Fruit fly (Drosophila melanogaster) whole organism, embryonic: ENCODE data around the gene Alg11.

ENCODE experiments used
- BtbVII ChIP-seq: fragments of 200-800 bp; sonication (Bioruptor generic); optimal IDR thresholded peaks from 3 replicates; lab custom pipeline; 2017; ENCODE audit warnings: missing biosample characterization, mild to moderate bottlenecking, missing genetic modification characterization
- CG10274 ChIP-seq: fragments of 200-800 bp; sonication (Bioruptor generic); optimal IDR thresholded peaks from 3 replicates; lab custom pipeline; 2017; ENCODE audit warnings: missing biosample characterization, mild to moderate bottlenecking, missing genetic modification characterization
- CG11247 ChIP-seq: fragments of 200-800 bp; sonication (Bioruptor generic); IDR thresholded peaks from 2 replicates; pipeline ENCODE4 v1.3.6; 2022; ENCODE audit warnings: missing biosample characterization, missing genetic modification characterization
- CG11560 ChIP-seq: fragments of 200-800 bp; sonication (Bioruptor generic); IDR thresholded peaks from 3 replicates; pipeline ENCODE4 v1.3.6; 2022; ENCODE audit warnings: missing biosample characterization, missing genetic modification characterization
- CG12071 ChIP-seq: fragments of 200-800 bp; sonication (Bioruptor generic); optimal IDR thresholded peaks from 3 replicates; lab custom pipeline; 2018; ENCODE audit warnings: missing biosample characterization, mild to moderate bottlenecking, missing genetic modification characterization
- CG12659 ChIP-seq: fragments of 200-800 bp; sonication (Bioruptor generic); optimal IDR thresholded peaks from 3 replicates; lab custom pipeline; 2017; ENCODE audit warnings: mild to moderate bottlenecking, missing biosample characterization, missing genetic modification reagents, missing genetic modification characterization
- CG13123 ChIP-seq: fragments of 200-800 bp; sonication (Bioruptor generic); optimal IDR thresholded peaks from 2 replicates; lab custom pipeline; 2016; ENCODE audit warnings: missing biosample characterization, missing genetic modification characterization
- CG15479 ChIP-seq: fragments of 200-800 bp; sonication (Bioruptor generic); optimal IDR thresholded peaks from 3 replicates; lab custom pipeline; 2019; ENCODE audit warnings: missing biosample characterization, mild to moderate bottlenecking, missing genetic modification characterization, moderate library complexity
- CG16813 ChIP-seq: fragments of 200-800 bp; sonication (Bioruptor generic); IDR thresholded peaks from 3 replicates; pipeline ENCODE4 v1.3.6; 2022; ENCODE audit warnings: missing biosample characterization, missing genetic modification characterization; ENCODE audit not compliant: partially characterized antibody
- CG16815 ChIP-seq: fragments of 200-800 bp; sonication (Bioruptor generic); optimal IDR thresholded peaks from 3 replicates; lab custom pipeline; 2017; ENCODE audit warnings: missing biosample characterization, mild to moderate bottlenecking, missing genetic modification characterization
- CG30403 ChIP-seq: fragments of 200-800 bp; sonication (Bioruptor generic); optimal IDR thresholded peaks from 3 replicates; lab custom pipeline; 2016; ENCODE audit warnings: missing biosample characterization, missing genetic modification characterization
- CG32767 ChIP-seq: fragments of 200-800 bp; sonication (Bioruptor generic); IDR thresholded peaks from 2 replicates; pipeline ENCODE4 v1.3.6; 2022; ENCODE audit warnings: missing biosample characterization, missing genetic modification characterization
- CG42726 ChIP-seq: fragments of 200-800 bp; sonication (Bioruptor generic); IDR thresholded peaks from 2 replicates; pipeline ENCODE4 v1.3.6; 2022; ENCODE audit warnings: missing biosample characterization, missing genetic modification characterization; ENCODE audit not compliant: partially characterized antibody
- CG5953 ChIP-seq: fragments of 200-800 bp; sonication (Bioruptor generic); IDR thresholded peaks from 2 replicates; pipeline ENCODE4 v1.3.6; 2022; ENCODE audit warnings: missing biosample characterization, missing genetic modification characterization
- CG6272 ChIP-seq: fragments of 200-800 bp; sonication (Bioruptor generic); IDR thresholded peaks from 2 replicates; pipeline ENCODE4 v1.3.6; 2022; ENCODE audit warnings: missing biosample characterization, missing genetic modification characterization
- CG6654 ChIP-seq: fragments of 200-800 bp; sonication (Bioruptor generic); optimal IDR thresholded peaks from 2 replicates; lab custom pipeline; 2017; ENCODE audit warnings: missing biosample characterization, mild to moderate bottlenecking, missing genetic modification characterization
- CG7745 ChIP-seq: fragments of 200-800 bp; sonication (Bioruptor generic); optimal IDR thresholded peaks from 2 replicates; lab custom pipeline; 2018; ENCODE audit warnings: missing biosample characterization, mild to moderate bottlenecking, missing genetic modification characterization, moderate library complexity
- CG8765 ChIP-seq: fragments of 200-800 bp; sonication (Bioruptor generic); IDR thresholded peaks from 2 replicates; pipeline ENCODE4 v1.3.6; 2022; ENCODE audit warnings: missing biosample characterization, missing genetic modification characterization
- CG9727 ChIP-seq: fragments of 200-800 bp; sonication (Bioruptor generic); optimal IDR thresholded peaks from 3 replicates; lab custom pipeline; 2017; ENCODE audit warnings: missing biosample characterization, mild to moderate bottlenecking, missing genetic modification characterization
- CG9876 ChIP-seq: fragments of 200-800 bp; sonication (Bioruptor generic); optimal IDR thresholded peaks from 2 replicates; lab custom pipeline; 2016; ENCODE audit warnings: missing biosample characterization, missing genetic modification characterization
- Camta ChIP-seq: fragments of 200-800 bp; sonication (Bioruptor generic); optimal IDR thresholded peaks from 2 replicates; lab custom pipeline; 2016; ENCODE audit warnings: missing biosample characterization, missing genetic modification characterization
- D19B ChIP-seq: fragments of 200-800 bp; sonication (Bioruptor generic); optimal IDR thresholded peaks from 2 replicates; lab custom pipeline; 2017; ENCODE audit warnings: missing biosample characterization, mild to moderate bottlenecking, missing genetic modification characterization
- Dip2 ChIP-seq: fragments of 200-800 bp; sonication (Bioruptor generic); IDR thresholded peaks from 2 replicates; pipeline ENCODE4 v1.3.6; 2022; ENCODE audit warnings: missing biosample characterization, missing genetic modification characterization
- Ets65A ChIP-seq: fragments of 200-800 bp; sonication (Bioruptor generic); peaks from one replicate; lab custom pipeline; 2016; ENCODE audit warnings: missing biosample characterization, missing genetic modification characterization
- GATAe ChIP-seq: fragments of 200-800 bp; sonication (Bioruptor generic); conservative IDR thresholded peaks from 2 replicates; pipeline ENCODE4 v1.3.6; 2022; ENCODE audit warnings: missing biosample characterization, missing genetic modification characterization
- Mad ChIP-seq: fragments of 200-800 bp; sonication (Bioruptor generic); optimal IDR thresholded peaks from 2 replicates; lab custom pipeline; 2016; ENCODE audit warnings: missing biosample characterization, missing genetic modification characterization
- Meics ChIP-seq: fragments of 200-800 bp; sonication (Bioruptor generic); optimal IDR thresholded peaks from 2 replicates; lab custom pipeline; 2017; ENCODE audit warnings: missing biosample characterization, mild to moderate bottlenecking, missing genetic modification characterization
- NC2β ChIP-seq: fragments of 200-800 bp; sonication (Bioruptor generic); optimal IDR thresholded peaks from 2 replicates; lab custom pipeline; 2016; ENCODE audit warnings: missing biosample characterization, missing genetic modification characterization
- Ptx1 ChIP-seq: fragments of 200-800 bp; sonication (Bioruptor generic); IDR thresholded peaks from 2 replicates; pipeline ENCODE4 v1.3.6; 2022; ENCODE audit warnings: missing biosample characterization, missing genetic modification characterization
- Usf ChIP-seq: fragments of 200-800 bp; sonication (Bioruptor generic); optimal IDR thresholded peaks from 2 replicates; lab custom pipeline; 2017; ENCODE audit warnings: missing genotype, missing biosample characterization, missing genetic modification characterization
- bcd ChIP-seq: fragments of 200-800 bp; sonication (Bioruptor generic); optimal IDR thresholded peaks from 2 replicates; lab custom pipeline; 2017; ENCODE audit warnings: missing biosample characterization, mild to moderate bottlenecking, missing genetic modification characterization
- cas ChIP-seq: fragments of 200-800 bp; sonication (Bioruptor generic); IDR thresholded peaks from 2 replicates; pipeline ENCODE4 v1.3.6; 2022; ENCODE audit warnings: missing biosample characterization, missing genetic modification characterization
- esg ChIP-seq: fragments of 200-800 bp; sonication (Bioruptor generic); conservative IDR thresholded peaks from 2 replicates; pipeline ENCODE4 v1.3.6; 2022; ENCODE audit warnings: missing biosample characterization, missing genetic modification characterization
- exex ChIP-seq: fragments of 200-800 bp; sonication (Bioruptor generic); optimal IDR thresholded peaks from 4 replicates; lab custom pipeline; 2018; ENCODE audit warnings: missing biosample characterization, mild to moderate bottlenecking, missing genetic modification characterization, moderate library complexity
- fd102C ChIP-seq: fragments of 200-800 bp; sonication (Bioruptor generic); optimal IDR thresholded peaks from 2 replicates; lab custom pipeline; 2018; ENCODE audit warnings: missing biosample characterization, mild to moderate bottlenecking, missing genetic modification characterization, moderate library complexity
- fd3F ChIP-seq: fragments of 200-800 bp; sonication (Bioruptor generic); optimal IDR thresholded peaks from 2 replicates; lab custom pipeline; 2018; ENCODE audit warnings: missing biosample characterization, mild to moderate bottlenecking, missing genetic modification characterization, moderate library complexity
- fru ChIP-seq: fragments of >200 bp; optimal IDR thresholded peaks from 2 replicates; lab custom pipeline; 2017
- ftz-f1 ChIP-seq: fragments of 200-800 bp; sonication (Bioruptor generic); optimal IDR thresholded peaks from 2 replicates; lab custom pipeline; 2016; ENCODE audit warnings: missing biosample characterization, missing genetic modification characterization
- gce ChIP-seq: fragments of 200-800 bp; sonication (Bioruptor generic); IDR thresholded peaks from 3 replicates; pipeline ENCODE4 v1.3.6; 2022; ENCODE audit warnings: missing biosample characterization, missing genetic modification characterization
- gro ChIP-seq: fragments of 200-800 bp; sonication (Bioruptor generic); optimal IDR thresholded peaks from 2 replicates; lab custom pipeline; 2016; ENCODE audit warnings: missing biosample characterization, missing genetic modification characterization
- insv ChIP-seq, 2 experiments: fragments of 200-800 bp; sonication (Bioruptor generic); optimal IDR thresholded peaks; 3 replicates each; lab custom pipeline; 2016 to 2018; ENCODE audit warnings: missing biosample characterization in 2 of 2, missing genetic modification characterization in 2 of 2
- jumu ChIP-seq: fragments of 200-800 bp; sonication (Bioruptor generic); optimal IDR thresholded peaks from 3 replicates; lab custom pipeline; 2016; ENCODE audit warnings: missing biosample characterization, missing genetic modification characterization
- klu ChIP-seq: fragments of 200-800 bp; sonication (Bioruptor generic); IDR thresholded peaks from 2 replicates; pipeline ENCODE4 v1.3.6; 2022; ENCODE audit warnings: missing biosample characterization, missing genetic modification characterization
- luna ChIP-seq: fragments of 200-800 bp; sonication (Bioruptor generic); optimal IDR thresholded peaks from 2 replicates; lab custom pipeline; 2016; ENCODE audit warnings: missing biosample characterization, missing genetic modification characterization
- mam ChIP-seq: fragments of 200-800 bp; sonication (Bioruptor generic); optimal IDR thresholded peaks from 3 replicates; lab custom pipeline; 2016; ENCODE audit warnings: missing biosample characterization, missing genetic modification characterization
- mld ChIP-seq: fragments of 200-800 bp; sonication (Bioruptor generic); IDR thresholded peaks from 3 replicates; pipeline ENCODE4 v1.3.6; 2022; ENCODE audit warnings: missing biosample characterization, missing genetic modification characterization; ENCODE audit not compliant: partially characterized antibody
- nau ChIP-seq: fragments of 200-800 bp; sonication (Bioruptor generic); optimal IDR thresholded peaks from 3 replicates; lab custom pipeline; 2017; ENCODE audit warnings: missing biosample characterization, mild to moderate bottlenecking, missing genetic modification characterization, missing genetic modification reagents
- onecut ChIP-seq: fragments of 200-800 bp; sonication (Bioruptor generic); IDR thresholded peaks from 2 replicates; pipeline ENCODE4 v1.3.6; 2022; ENCODE audit warnings: missing biosample characterization, missing genetic modification characterization
- psq ChIP-seq: fragments of 200-800 bp; sonication (Bioruptor generic); optimal IDR thresholded peaks from 2 replicates; lab custom pipeline; 2017; ENCODE audit warnings: missing biosample characterization, missing genetic modification characterization
- pum ChIP-seq: fragments of 200-800 bp; sonication (Bioruptor generic); optimal IDR thresholded peaks from 2 replicates; lab custom pipeline; 2016; ENCODE audit warnings: missing biosample characterization, missing genetic modification characterization
- sens ChIP-seq: fragments of 200-800 bp; sonication (Bioruptor generic); peaks from one replicate; lab custom pipeline; 2016; ENCODE audit warnings: missing biosample characterization, missing genetic modification characterization
- z ChIP-seq: fragments of 200-800 bp; sonication (Bioruptor generic); IDR thresholded peaks from 3 replicates; pipeline ENCODE4 v1.3.6; 2022; ENCODE audit warnings: missing biosample characterization, missing genetic modification characterization

The Alg11 gene

dm6 chr3L:21604265-21604664, 21.3 kb upstream of the Alg11 start (continued):
- TF ChIP-seq luna (GFP tag; lab: Kevin White, UChicago) (peak; percentile 60), z (GFP tag; lab: Robert Waterston, UW) (no peak), Camta (GFP tag; lab: Kevin White, UChicago) (peak; percentile 66), Ets65A (GFP tag; lab: Kevin White, UChicago) (peak; percentile 96), CG16813 (peak; percentile 54; the same call in 2 of the 3 replicates), ftz-f1 (GFP tag; lab: Kevin White, UChicago) (peak; percentile 67), CG12659 (GFP tag; lab: Kevin White, UChicago) (no peak), CG7745 (tag; lab: Kevin White, UChicago) (no peak), CG8765 (GFP tag; lab: Robert Waterston, UW) (peak; percentile 45; the same call in 1 of the 2 replicates), sens (GFP tag; lab: Kevin White, UChicago) (peak; percentile 83), insv (GFP tag; optimal IDR thresholded peaks at IDR 0.05; lab: Kevin White, UChicago) (peak in 1 of 2 experiments; percentile 62), CG32767 (0 out of 2 replicates have a peak, but pooled peaks have one; percentile 34), klu (no peak), CG12071 (GFP tag; lab: Kevin White, UChicago) (no peak), CG6654 (GFP tag; lab: Kevin White, UChicago) (no peak), gro (GFP tag; lab: Kevin White, UChicago) (no peak), jumu (peak; percentile 51), cas (GFP tag; lab: Robert Waterston, UW) (no peak), Usf (no peak), CG11247 (GFP tag; lab: Robert Waterston, UW) (peak; percentile 72), CG9727 (GFP tag; lab: Kevin White, UChicago) (no peak), GATAe (GFP tag; lab: Robert Waterston, UW) (no peak), Mad (GFP tag; lab: Kevin White, UChicago) (peak; percentile 52), CG30403 (GFP tag; lab: Kevin White, UChicago) (peak; percentile 73), CG5953 (GFP tag; lab: Robert Waterston, UW) (no peak), fd3F (GFP tag; lab: Kevin White, UChicago) (peak; percentile 18), CG42726 (GFP tag; lab: Robert Waterston, UW) (peak; percentile 84), mld (GFP tag; lab: Robert Waterston, UW) (no peak), CG11560 (tag; lab: Robert Waterston, UW) (no peak; the same call in 2 of the 3 replicates), BtbVII (no peak), fru (lab: Kevin White, UChicago) (no peak), D19B (GFP tag; lab: Kevin White, UChicago) (no peak), CG15479 (GFP tag; lab: Kevin White, UChicago) (no peak), CG10274 (no peak), CG6272 (no peak), onecut (peak; percentile 46; the same call in 1 of the 2 replicates), Meics (GFP tag; lab: Kevin White, UChicago) (no peak), Dip2 (GFP tag; lab: Robert Waterston, UW) (peak; percentile 99), psq (GFP tag; lab: Kevin White, UChicago) (peak; percentile 27), nau (GFP tag; lab: Kevin White, UChicago) (no peak), pum (peak; percentile 77), NC2β (GFP tag; lab: Kevin White, UChicago) (peak; percentile 68), exex (tag; lab: Kevin White, UChicago) (no peak), esg (GFP tag; lab: Robert Waterston, UW) (no peak), gce (GFP tag; lab: Robert Waterston, UW) (peak; percentile 4; the same call in 1 of the 3 replicates), Ptx1 (GFP tag; lab: Robert Waterston, UW) (no peak), CG9876 (peak; percentile 75), CG13123 (GFP tag; lab: Kevin White, UChicago) (no peak), CG16815 (peak; percentile 33), bcd (GFP tag; lab: Kevin White, UChicago) (peak; percentile 48), fd102C (GFP tag; lab: Kevin White, UChicago) (no peak), mam (GFP tag; lab: Kevin White, UChicago) (peak; percentile 63)
